Worm (Caenorhabditis elegans) whole organism, midembryonic: ENCODE results near the gene F59F3.6.

Experiments used
- ref-1 ChIP-seq: fragments of 200-800 bp; sonication (Bioruptor generic); conservative IDR thresholded peaks from 2 replicates; pipeline ENCODE4 v1.3.6; 2022; ENCODE audit warnings: missing genetic modification reagents, missing genetic modification characterization, missing compliant biosample characterization
- ztf-23 ChIP-seq: fragments of 200-800 bp; sonication (Bioruptor generic); IDR thresholded peaks from 2 replicates; pipeline ENCODE4 v1.3.6; 2022; ENCODE audit warnings: missing genetic modification reagents, missing genetic modification characterization, missing compliant biosample characterization
- ztf-29 ChIP-seq: fragments of 200-800 bp; sonication (Bioruptor generic); IDR thresholded peaks from 2 replicates; pipeline ENCODE4 v1.3.6; 2022; ENCODE audit warnings: missing genetic modification reagents, missing genetic modification characterization, missing compliant biosample characterization

DNA sequence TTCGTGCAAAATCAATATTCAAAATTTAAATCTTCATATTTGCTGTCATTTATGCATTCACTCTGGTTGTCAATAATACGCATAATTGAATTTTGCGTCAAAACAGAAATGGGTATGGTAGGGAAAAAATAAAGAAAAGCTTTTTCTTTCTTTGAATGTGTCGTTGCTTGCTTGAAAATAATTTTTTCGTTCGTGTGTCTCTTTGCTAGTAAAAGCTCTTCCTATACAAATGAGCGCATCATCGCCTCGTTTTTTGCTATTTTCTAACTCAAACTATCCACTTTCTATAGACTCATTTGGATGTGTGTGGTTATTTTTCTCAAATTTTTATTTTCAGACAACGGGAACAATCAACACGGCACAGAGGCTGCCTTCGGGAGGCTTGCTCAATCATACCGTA lies 29.5 kb upstream of the F59F3.6 start, which contains the start of gene ldb-1:
- TF ChIP-seq ztf-29 (GFP tag; lab: Robert Waterston, UW) (no peak), ref-1 (GFP tag; lab: Robert Waterston, UW) (no peak), ztf-23 (no peak)
